Fruit fly (Drosophila melanogaster): ENCODE results near the gene CG10970.

DNA sequence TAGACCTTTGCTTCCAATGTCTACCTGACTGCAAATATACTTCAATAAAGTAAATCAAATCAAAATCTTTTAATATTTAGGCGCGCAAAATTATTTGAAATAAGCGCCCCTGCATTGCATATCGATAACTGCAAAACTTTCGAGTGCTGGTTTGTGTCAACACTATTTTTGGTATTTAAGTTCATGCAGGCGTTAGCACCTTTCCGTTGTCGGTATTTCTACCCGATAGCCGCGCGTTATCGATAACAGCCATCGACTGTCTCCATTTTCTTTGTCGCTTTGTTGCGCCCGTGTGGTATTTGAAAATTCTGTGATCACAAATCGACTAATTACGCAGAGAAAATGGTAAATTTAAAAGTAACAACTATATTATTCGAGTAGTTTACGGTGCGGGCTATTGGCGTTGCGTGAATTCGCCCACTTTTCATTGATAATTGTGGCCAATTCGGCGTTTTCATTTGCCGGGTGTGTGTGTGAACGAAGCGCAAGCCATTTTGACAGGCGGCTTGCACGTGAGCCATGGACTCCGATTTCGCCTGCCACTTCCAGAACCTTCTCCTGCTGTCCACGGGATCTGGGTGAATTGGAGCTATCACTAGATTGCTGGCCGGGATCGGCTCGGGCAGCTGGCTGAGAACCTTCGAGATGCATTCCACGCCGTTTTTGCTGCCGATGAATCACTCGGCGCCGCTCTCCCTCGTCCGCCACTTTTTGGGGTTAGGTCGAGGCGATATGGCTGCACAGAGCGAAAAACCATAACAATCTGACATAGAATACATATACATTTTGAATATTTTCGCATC is 18.2 kb upstream of the CG10970 start, which contains the start of gene CCT2:
- TF ChIP-seq CG8478 (optimal IDR thresholded peaks at IDR 0.05) (no peak), CTCF (optimal IDR thresholded peaks at IDR 0.05) (peak in 1 of 2 experiments; percentile 25)

All from S2 (cell line).